Worm (Caenorhabditis elegans) whole organism, midembryonic: ENCODE measurements around the gene irld-32.
"Not testable (repeated sequence)": the region's sequence is repeated elsewhere in the genome, so short reads cannot be mapped to it uniquely, and the experiment has no call there.

Source experiments
- T22C8.4 ChIP-seq: fragments of 200-800 bp; sonication (Bioruptor generic); IDR thresholded peaks from 2 replicates; pipeline ENCODE4 v1.3.6; 2022; ENCODE audit warnings: missing genetic modification characterization, missing compliant biosample characterization
- cog-1 ChIP-seq: sonication (generic microtip); optimal IDR thresholded peaks from 2 replicates; lab custom pipeline; 2016; ENCODE audit warnings: missing genetic modification characterization, missing compliant biosample characterization
- flt-1 ChIP-seq: fragments of 200-800 bp; sonication (Bioruptor generic); IDR thresholded peaks from 2 replicates; pipeline ENCODE4 v1.3.6; 2022; ENCODE audit warnings: missing genetic modification characterization, missing compliant biosample characterization
- klf-2 ChIP-seq: fragments of 200-800 bp; sonication (Bioruptor generic); conservative IDR thresholded peaks from 2 replicates; pipeline ENCODE4 v1.3.6; 2022; ENCODE audit warnings: missing genetic modification reagents, missing genetic modification characterization, missing compliant biosample characterization
- med-1 ChIP-seq: sonication (generic microtip); optimal IDR thresholded peaks from 2 replicates; lab custom pipeline; 2017; ENCODE audit warnings: missing genetic modification characterization, mild to moderate bottlenecking, missing compliant biosample characterization, antibody characterized with exemption, missing genetic modification reagents; ENCODE audit not compliant: insufficient read depth
- ref-1 ChIP-seq: fragments of 200-800 bp; sonication (Bioruptor generic); conservative IDR thresholded peaks from 2 replicates; pipeline ENCODE4 v1.3.6; 2022; ENCODE audit warnings: missing genetic modification reagents, missing genetic modification characterization, missing compliant biosample characterization
- tab-1 ChIP-seq: fragments of 200-800 bp; sonication (Bioruptor generic); IDR thresholded peaks from 2 replicates; pipeline ENCODE4 v1.3.6; 2022; ENCODE audit warnings: missing genetic modification characterization, missing compliant biosample characterization
- ztf-23 ChIP-seq: fragments of 200-800 bp; sonication (Bioruptor generic); IDR thresholded peaks from 2 replicates; pipeline ENCODE4 v1.3.6; 2022; ENCODE audit warnings: missing genetic modification reagents, missing genetic modification characterization, missing compliant biosample characterization
- ztf-29 ChIP-seq: fragments of 200-800 bp; sonication (Bioruptor generic); IDR thresholded peaks from 2 replicates; pipeline ENCODE4 v1.3.6; 2022; ENCODE audit warnings: missing genetic modification reagents, missing genetic modification characterization, missing compliant biosample characterization

Gene irld-32

DNA sequence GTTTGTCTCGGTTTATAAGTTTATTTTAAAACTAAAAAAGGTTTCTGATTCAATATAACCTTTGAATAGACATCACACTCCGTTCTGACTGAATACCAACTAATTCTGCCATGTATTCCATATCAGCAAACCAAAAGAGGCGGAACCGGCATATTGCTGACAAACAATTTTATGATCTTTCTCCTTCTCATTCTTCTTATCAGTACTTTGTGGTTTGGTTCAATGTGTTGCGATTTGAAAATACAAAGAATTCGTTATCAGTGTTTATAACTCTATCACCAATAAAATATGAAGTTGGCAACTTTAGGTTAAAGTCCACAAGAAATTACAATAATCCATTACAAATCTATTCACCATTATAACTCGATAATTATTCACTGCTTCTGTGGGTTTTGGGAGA lies 7.5 kb upstream of the irld-32 start:
- no peak for TF ChIP-seq flt-1 (GFP tag; lab: Robert Waterston, UW)
- no peak for TF ChIP-seq ref-1 (GFP tag; lab: Robert Waterston, UW)
- TF ChIP-seq cog-1 (tag; lab: Kevin White, UChicago), result no peak
- TF ChIP-seq klf-2 (GFP tag; lab: Robert Waterston, UW), result no peak

DNA sequence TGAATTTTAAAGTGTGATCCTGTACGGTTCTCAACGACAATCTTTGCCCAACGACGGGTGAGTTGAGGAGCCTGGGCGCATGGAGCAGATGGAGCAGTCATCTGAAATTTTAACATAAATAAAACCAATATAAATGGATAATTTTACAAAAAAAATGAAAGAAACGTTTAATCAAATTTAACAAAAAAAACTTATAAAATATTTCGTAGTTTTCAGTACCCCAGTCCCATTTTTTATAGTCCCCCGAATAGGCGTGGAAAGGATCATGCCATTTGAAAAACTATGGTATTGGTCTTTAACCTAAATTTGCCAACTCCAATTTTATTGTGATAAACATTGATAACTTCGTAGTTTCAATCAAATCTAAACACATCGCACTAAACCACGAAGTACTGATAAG lies 6.7 kb upstream of the irld-32 start, which contains the start of gene pud-3:
Gene pud-3, minus strand, starts transcription at position 101 of the 400 bp plus-strand sequence.
- TF ChIP-seq klf-2 (GFP tag; lab: Robert Waterston, UW) (no peak), tab-1 (no peak), T22C8.4 (GFP tag; lab: Robert Waterston, UW) (no peak), flt-1 (GFP tag; lab: Robert Waterston, UW) (no peak)

DNA sequence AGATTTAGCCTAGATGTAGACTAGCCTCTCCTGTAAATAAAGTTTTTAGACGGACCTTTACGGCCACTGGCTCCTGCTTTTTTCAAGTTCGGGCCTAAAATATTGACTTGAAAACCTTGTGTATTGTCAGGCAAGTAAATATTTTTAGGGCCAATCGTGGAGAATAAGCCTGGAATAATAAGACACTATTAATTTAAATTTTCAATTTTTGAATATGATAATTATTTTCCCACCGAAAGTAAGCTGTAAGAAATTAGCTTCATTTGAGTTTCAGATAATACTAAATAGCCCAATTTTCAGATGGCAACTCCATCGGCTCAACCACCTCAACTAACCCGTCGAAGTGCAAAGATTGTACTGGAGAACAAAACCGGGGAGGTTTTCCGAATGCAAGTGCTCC lies 5.3 kb upstream of the irld-32 start, which contains the start of gene pud-4:
Gene pud-4, plus strand, starts transcription at position 301 of the 400 bp plus-strand sequence.
- no peak for TF ChIP-seq tab-1
- no peak for TF ChIP-seq ztf-29 (GFP tag; lab: Robert Waterston, UW)
- no peak for TF ChIP-seq ref-1 (GFP tag; lab: Robert Waterston, UW)
- TF ChIP-seq med-1 (GFP tag; lab: Kevin White, UChicago), result no peak
- TF ChIP-seq klf-2 (GFP tag; lab: Robert Waterston, UW), result no peak
- no peak for TF ChIP-seq ztf-23
- TF ChIP-seq cog-1 (tag; lab: Kevin White, UChicago), result no peak
- TF ChIP-seq flt-1 (GFP tag; lab: Robert Waterston, UW), result no peak
- TF ChIP-seq T22C8.4 (GFP tag; lab: Robert Waterston, UW), result no peak

DNA sequence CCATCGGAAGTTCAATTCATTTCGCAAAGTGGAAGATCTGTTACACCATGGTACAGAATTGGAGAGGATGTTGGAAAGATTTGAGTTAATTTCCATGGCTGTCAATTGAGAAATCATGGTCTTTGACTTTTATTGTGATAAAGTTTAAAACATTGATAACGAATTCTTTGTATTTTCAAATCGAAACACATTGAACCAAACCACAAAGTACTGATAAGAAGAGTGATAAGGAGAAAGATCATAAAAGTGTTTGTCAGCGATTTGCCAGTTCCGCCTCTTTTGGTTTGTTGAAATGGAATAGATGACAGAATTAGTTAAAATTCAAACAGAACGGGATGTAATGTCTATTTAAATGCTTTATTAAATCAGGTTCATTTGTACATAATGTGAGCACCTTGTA lies 4.6 kb upstream of the irld-32 start:
- no peak for TF ChIP-seq ztf-23

DNA sequence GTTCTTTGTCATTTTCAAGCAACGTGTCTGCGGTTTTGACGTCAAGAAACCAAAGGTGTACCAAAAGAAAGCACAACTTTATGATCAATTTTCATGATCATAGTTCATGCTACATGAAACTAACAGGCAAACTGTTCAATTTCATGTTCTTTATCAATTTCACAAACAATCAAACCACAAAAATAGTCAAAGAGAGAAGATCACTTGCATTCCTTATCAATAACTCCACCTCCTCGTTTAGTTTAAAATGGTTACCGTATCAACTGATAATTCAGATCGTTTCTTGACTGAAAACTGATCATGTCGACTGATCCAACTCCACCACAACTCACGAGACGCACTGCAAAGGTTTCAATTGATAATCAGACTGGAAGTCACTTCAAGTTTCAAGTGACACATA lies 1.6 kb upstream of the irld-32 start, which contains the start of gene pud-1.1:
Gene pud-1.1, plus strand, starts transcription at position 301 of the 400 bp plus-strand sequence.
- not testable (repeated sequence) for TF ChIP-seq flt-1 (GFP tag; lab: Robert Waterston, UW); med-1 (GFP tag; lab: Kevin White, UChicago); klf-2 (GFP tag; lab: Robert Waterston, UW)

DNA sequence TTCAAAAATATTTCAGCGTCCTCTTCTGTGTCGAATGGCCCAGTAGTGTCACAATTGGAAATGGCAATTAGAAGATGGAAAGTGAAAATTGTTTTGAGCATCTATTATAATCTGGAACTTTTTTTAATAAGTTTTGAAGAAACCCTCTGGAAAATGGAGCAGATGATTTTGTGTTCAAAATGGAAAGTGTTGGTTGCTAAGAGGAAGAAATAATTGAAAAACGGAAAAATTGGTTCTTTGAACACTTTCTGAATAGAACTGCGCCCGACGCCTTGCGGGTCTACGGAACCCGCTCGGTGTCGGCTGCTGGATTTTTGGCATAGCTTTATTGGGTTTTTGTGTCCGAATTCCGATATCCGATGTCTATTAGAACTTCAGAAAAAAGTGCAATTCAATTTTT lies 4.4 kb downstream of the irld-32 start, which contains the start of gene irld-28:
Gene irld-28, minus strand, starts transcription at position 101 of the 400 bp plus-strand sequence.
- TF ChIP-seq tab-1, result no peak
- no peak for TF ChIP-seq med-1 (GFP tag; lab: Kevin White, UChicago)
- no peak for TF ChIP-seq flt-1 (GFP tag; lab: Robert Waterston, UW)
- TF ChIP-seq T22C8.4 (GFP tag; lab: Robert Waterston, UW), result no peak
- TF ChIP-seq ztf-29 (GFP tag; lab: Robert Waterston, UW), result no peak

DNA sequence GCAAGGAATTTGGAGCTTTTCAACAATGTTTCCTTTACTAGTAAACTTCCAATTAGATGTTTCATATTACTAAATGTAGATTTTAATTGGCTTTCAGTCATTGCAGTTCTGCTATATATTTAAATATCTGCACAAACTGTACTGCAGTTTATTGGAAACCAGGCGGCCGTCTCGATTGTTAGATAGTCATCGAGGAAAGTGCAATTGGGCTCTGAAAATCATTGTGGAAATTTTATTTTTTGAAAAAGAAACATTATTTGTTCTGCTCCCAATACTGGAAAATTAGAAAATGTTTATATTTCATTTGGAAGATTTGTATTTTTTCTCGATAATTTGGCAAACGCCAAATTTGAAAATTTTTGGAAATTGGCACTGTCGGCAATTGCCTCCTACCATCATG lies 6.8 kb downstream of the irld-32 start, which contains the start of gene irld-29:
Gene irld-29, minus strand, starts transcription at position 101 of the 400 bp plus-strand sequence.
- no peak for TF ChIP-seq tab-1
- TF ChIP-seq ztf-29 (GFP tag; lab: Robert Waterston, UW), result no peak
- TF ChIP-seq ref-1 (GFP tag; lab: Robert Waterston, UW), result no peak
- no peak for TF ChIP-seq ztf-23
- no peak for TF ChIP-seq cog-1 (tag; lab: Kevin White, UChicago)
- no peak for TF ChIP-seq klf-2 (GFP tag; lab: Robert Waterston, UW)
- no peak for TF ChIP-seq med-1 (GFP tag; lab: Kevin White, UChicago)
- no peak for TF ChIP-seq flt-1 (GFP tag; lab: Robert Waterston, UW)
- no peak for TF ChIP-seq T22C8.4 (GFP tag; lab: Robert Waterston, UW)

DNA sequence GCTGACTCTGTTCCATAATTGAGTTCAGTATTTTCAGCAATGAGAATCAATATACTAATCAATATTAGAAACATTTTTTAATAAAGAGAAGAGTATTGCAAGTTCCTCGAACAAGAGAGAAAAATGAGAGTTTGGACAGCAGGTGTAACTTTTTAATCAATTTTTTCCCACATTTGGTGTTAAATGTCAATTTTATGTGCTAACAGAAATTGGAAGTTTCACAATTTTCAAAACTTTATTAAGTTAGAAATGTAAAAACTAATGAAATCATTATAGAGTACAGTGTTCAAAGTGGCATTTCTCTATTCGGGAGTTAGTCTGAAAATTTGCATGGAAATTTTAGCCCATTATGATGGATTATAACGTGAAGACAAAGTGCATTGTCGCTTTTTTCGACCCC lies 9.6 kb downstream of the irld-32 start, which contains the start of gene irld-30:
Gene irld-30, minus strand, starts transcription at position 101 of the 400 bp plus-strand sequence.
- TF ChIP-seq tab-1, result no peak
- TF ChIP-seq ztf-29 (GFP tag; lab: Robert Waterston, UW), result no peak
- TF ChIP-seq T22C8.4 (GFP tag; lab: Robert Waterston, UW), result no peak
- no peak for TF ChIP-seq cog-1 (tag; lab: Kevin White, UChicago)
- TF ChIP-seq klf-2 (GFP tag; lab: Robert Waterston, UW), result no peak
- TF ChIP-seq flt-1 (GFP tag; lab: Robert Waterston, UW), result no peak
- no peak for TF ChIP-seq med-1 (GFP tag; lab: Kevin White, UChicago)
- TF ChIP-seq ref-1 (GFP tag; lab: Robert Waterston, UW), result no peak
- no peak for TF ChIP-seq ztf-23

DNA sequence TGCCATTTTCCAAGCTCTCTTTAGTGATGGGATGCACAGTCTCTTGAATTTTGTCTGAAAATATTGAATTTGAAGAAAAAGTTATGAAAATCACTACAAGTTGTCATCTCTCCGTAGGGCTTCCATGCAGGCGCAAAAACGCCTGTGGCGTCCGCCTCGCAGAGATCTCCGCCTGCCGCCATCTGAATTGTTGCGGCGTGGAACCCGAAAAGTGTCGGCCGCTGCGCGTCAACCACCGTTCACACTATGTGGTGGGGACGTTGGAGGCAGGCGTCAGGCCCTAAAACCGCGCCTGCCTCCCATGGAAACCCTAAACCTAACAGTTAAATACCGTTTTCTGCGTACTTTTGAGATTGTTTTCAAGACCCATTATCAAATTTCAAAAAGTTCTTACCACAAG lies 10.4 kb downstream of the irld-32 start:
- no peak for TF ChIP-seq tab-1
- no peak for TF ChIP-seq ref-1 (GFP tag; lab: Robert Waterston, UW)
- no peak for TF ChIP-seq cog-1 (tag; lab: Kevin White, UChicago)
- TF ChIP-seq ztf-23, result no peak
- TF ChIP-seq T22C8.4 (GFP tag; lab: Robert Waterston, UW), result no peak
- no peak for TF ChIP-seq flt-1 (GFP tag; lab: Robert Waterston, UW)
- no peak for TF ChIP-seq ztf-29 (GFP tag; lab: Robert Waterston, UW)
- no peak for TF ChIP-seq med-1 (GFP tag; lab: Kevin White, UChicago)
- no peak for TF ChIP-seq klf-2 (GFP tag; lab: Robert Waterston, UW)

DNA sequence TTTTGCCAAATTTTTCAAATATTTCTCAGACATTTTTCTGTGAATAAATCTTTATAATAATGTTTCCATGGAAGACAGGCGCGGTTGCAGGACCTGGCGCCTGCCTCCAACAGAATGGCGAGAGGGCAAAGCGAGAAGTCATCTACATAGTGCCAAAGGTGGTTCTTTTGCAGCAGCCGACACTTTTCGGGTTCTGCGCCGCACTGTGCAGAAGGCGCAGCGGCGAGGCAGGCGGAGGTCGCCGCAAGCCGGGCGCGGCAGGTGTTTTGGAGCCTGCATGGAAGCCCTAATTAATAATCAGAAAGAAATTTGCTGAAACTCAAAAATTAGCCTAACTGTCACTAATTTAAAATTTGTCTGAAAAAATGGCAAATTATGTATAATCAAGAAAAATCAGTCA lies 11.9 kb downstream of the irld-32 start:
- TF ChIP-seq ref-1 (GFP tag; lab: Robert Waterston, UW) (no peak), ztf-23 (no peak)
